Fruit fly (Drosophila melanogaster): ENCODE data around the gene RpL28.

RpL28 gene

dm6 chr3L:3186364-3186763, 36.4 kb downstream of the RpL28 start, which contains the start of gene CG32284:
CG32284 (plus strand) TSS chr3L:3186664.
- TF ChIP-seq EcR (GFP tag; optimal IDR thresholded peaks at IDR 0.05) (no peak), usp (GFP tag; optimal IDR thresholded peaks at IDR 0.05) (no peak), psq (optimal IDR thresholded peaks at IDR 0.05) (no peak), pan (optimal IDR thresholded peaks at IDR 0.05) (no peak), CG8478 (optimal IDR thresholded peaks at IDR 0.05) (no peak), Dll (optimal IDR thresholded peaks at IDR 0.05) (no peak)

dm6 chr3L:3184104-3184503, 38.7 kb downstream of the RpL28 start, which contains the start of gene CG42494:
CG42494 (plus strand) TSS chr3L:3184404.
- TF ChIP-seq usp (GFP tag; optimal IDR thresholded peaks at IDR 0.05), result no peak

dm6 chr3L:3179474-3179873, 43.3 kb downstream of the RpL28 start:
- TF ChIP-seq Dll (optimal IDR thresholded peaks at IDR 0.05) (no peak), EcR (GFP tag; optimal IDR thresholded peaks at IDR 0.05) (peak in 1 of 2 experiments; percentile 79)

dm6 chr3L:3178530-3179096, 44.1 kb downstream of the RpL28 start, which contains the start of the genes MnM and Girdin:
MnM (minus strand) TSS chr3L:3178580.
Girdin (plus strand) TSS chr3L:3178930.
- TF ChIP-seq pan (optimal IDR thresholded peaks at IDR 0.05), result no peak
- no peak for TF ChIP-seq psq (optimal IDR thresholded peaks at IDR 0.05)
- TF ChIP-seq Dll (optimal IDR thresholded peaks at IDR 0.05), result no peak
- TF ChIP-seq CG8478 (optimal IDR thresholded peaks at IDR 0.05), result no peak
- no peak for TF ChIP-seq usp (GFP tag; optimal IDR thresholded peaks at IDR 0.05)
- no peak for TF ChIP-seq EcR (GFP tag; optimal IDR thresholded peaks at IDR 0.05)

dm6 chr3L:3177872-3178271, 44.9 kb downstream of the RpL28 start:
- TF ChIP-seq CG8478 (optimal IDR thresholded peaks at IDR 0.05) (no peak), EcR (GFP tag; optimal IDR thresholded peaks at IDR 0.05) (no peak), pan (optimal IDR thresholded peaks at IDR 0.05) (no peak), Dll (optimal IDR thresholded peaks at IDR 0.05) (no peak), usp (GFP tag; optimal IDR thresholded peaks at IDR 0.05) (no peak), psq (optimal IDR thresholded peaks at IDR 0.05) (no peak)

dm6 chr3L:3172445-3172844, 50.3 kb downstream of the RpL28 start, which contains the start of gene CG14963:
CG14963 (minus strand) TSS chr3L:3172545.
- no peak for TF ChIP-seq EcR (GFP tag; optimal IDR thresholded peaks at IDR 0.05)
